Worm (Caenorhabditis elegans): Measurements from ENCODE around the gene nas-4.

ce11 chrIII:6453665-6454064 lies 38.2 kb upstream of the nas-4 start:
- TF ChIP-seq cebp-1 (GFP tag; IDR thresholded peaks at IDR 0.05): no peak
- peak; percentile 81 for TF ChIP-seq cebp-1 (tag; optimal IDR thresholded peaks at IDR 0.05)
- TF ChIP-seq ceh-58 (GFP tag; IDR thresholded peaks at IDR 0.05): no peak
- no peak for TF ChIP-seq T07F8.4 (tag; optimal IDR thresholded peaks at IDR 0.05)
- TF ChIP-seq egrh-3 (GFP tag; IDR thresholded peaks at IDR 0.05): peak; percentile 43; the same call in 1 of the 2 replicates
- TF ChIP-seq Y53G8AR.9 (GFP tag; conservative IDR thresholded peaks at IDR 0.05): peak; percentile 55; the same call in 1 of the 2 replicates
- TF ChIP-seq Y79H2A.3 (GFP tag; conservative IDR thresholded peaks at IDR 0.05): no peak
- no peak for TF ChIP-seq B0019.2 (GFP tag; conservative IDR thresholded peaks at IDR 0.05)
- no peak for TF ChIP-seq mel-28 (tag; optimal IDR thresholded peaks at IDR 0.05; ENCODE audit: borderline replicate concordance)
- TF ChIP-seq somi-1 (GFP tag; optimal IDR thresholded peaks at IDR 0.05): peak; percentile 9
- peak; percentile 65 for TF ChIP-seq lsl-1 (GFP tag; optimal IDR thresholded peaks at IDR 0.05)
- TF ChIP-seq C17E4.6 (GFP tag; IDR thresholded peaks at IDR 0.05): no peak
